Worm (Caenorhabditis elegans): ENCODE data around the gene K07E3.2.
"Not testable (repeated sequence)": the region's sequence is repeated elsewhere in the genome, so short reads cannot be mapped to it uniquely, and the experiment has no call there.

K07E3.2 gene

ce11 chrX:8152560-8153043 lies 48.5 kb downstream of the K07E3.2 start:
- TF ChIP-seq bed-1 (GFP tag; IDR thresholded peaks at IDR 0.05) (0 out of 2 replicates have a peak, but pooled peaks have one; percentile 24), D2030.7 (GFP tag; IDR thresholded peaks at IDR 0.05) (peak; percentile 84), athp-1 (tag; optimal IDR thresholded peaks at IDR 0.05) (peak; percentile 6), rpc-1 (optimal IDR thresholded peaks at IDR 0.05) (peak; percentile 54), rpc-1 (tag; optimal IDR thresholded peaks at IDR 0.05) (peak; percentile 83), B0261.1 (tag; optimal IDR thresholded peaks at IDR 0.05) (peak; percentile 86), pbrm-1 (GFP tag; IDR thresholded peaks at IDR 0.05) (peak; percentile 56), madf-6 (GFP tag; IDR thresholded peaks at IDR 0.05) (peak; percentile 18; the same call in 1 of the 2 replicates), ekl-4 (GFP tag; IDR thresholded peaks at IDR 0.05) (0 out of 2 replicates have a peak, but pooled peaks have one; percentile 9), mxl-1 (tag; optimal IDR thresholded peaks at IDR 0.05) (peak; percentile 16), cebp-2 (GFP tag; IDR thresholded peaks at IDR 0.05) (peak; percentile 26; the same call in 1 of the 2 replicates), hmg-1.2 (GFP tag; IDR thresholded peaks at IDR 0.05) (peak; percentile 48), repo-1 (tag; optimal IDR thresholded peaks at IDR 0.05) (peak; percentile 33), snpc-4 (tag; optimal IDR thresholded peaks at IDR 0.05) (peak in 2 of 4 experiments; percentile 4 to 54), mes-4 (tag; optimal IDR thresholded peaks at IDR 0.05) (peak; percentile 33), let-607 (tag; optimal IDR thresholded peaks at IDR 0.05) (peak in 1 of 2 experiments; percentile 1), rec-8 (tag; optimal IDR thresholded peaks at IDR 0.05) (peak; percentile 12 to 13), tbp1 (GFP tag; optimal IDR thresholded peaks at IDR 0.05) (peak; percentile 83), die-1 (tag; optimal IDR thresholded peaks at IDR 0.05) (peak; percentile 43), somi-1 (GFP tag; optimal IDR thresholded peaks at IDR 0.05) (peak; percentile 6), lin-26 (GFP tag; IDR thresholded peaks at IDR 0.05) (peak; percentile 84), rcor-1 (GFP tag; IDR thresholded peaks at IDR 0.05) (0 out of 2 replicates have a peak, but pooled peaks have one; percentile 22), ztf-18 (tag; optimal IDR thresholded peaks at IDR 0.05) (peak; percentile 34), ceh-58 (GFP tag; IDR thresholded peaks at IDR 0.05) (0 out of 2 replicates have a peak, but pooled peaks have one; percentile 64), dox-1 (GFP tag; IDR thresholded peaks at IDR 0.05) (peak; percentile 59)
- not testable (repeated sequence) for TF ChIP-seq snpc-4 (GFP tag; optimal IDR thresholded peaks at IDR 0.05)

ce11 chrX:8154374-8154836 lies 50.3 kb downstream of the K07E3.2 start:
- TF ChIP-seq madf-10 (tag; optimal IDR thresholded peaks at IDR 0.05) (peak; percentile 25), lin-35 (GFP tag; optimal IDR thresholded peaks at IDR 0.05) (peak in 1 of 3 experiments; percentile 14), die-1 (tag; optimal IDR thresholded peaks at IDR 0.05) (peak; percentile 85), nhr-80 (tag; optimal IDR thresholded peaks at IDR 0.05) (peak; percentile 12), D2030.7 (GFP tag; IDR thresholded peaks at IDR 0.05) (peak; percentile 59), ztf-18 (tag; optimal IDR thresholded peaks at IDR 0.05) (peak; percentile 61), aptf-3 (GFP tag; IDR thresholded peaks at IDR 0.05) (0 out of 2 replicates have a peak, but pooled peaks have one; percentile 32), ztf-26 (tag; optimal IDR thresholded peaks at IDR 0.05) (peak; percentile 38), snpc-4 (GFP tag; optimal IDR thresholded peaks at IDR 0.05) (peak; percentile 43), snpc-4 (tag; optimal IDR thresholded peaks at IDR 0.05) (peak in 3 of 4 experiments; percentile 3 to 53 (median 14)), nhr-27 (tag; optimal IDR thresholded peaks at IDR 0.05) (peak; percentile 15), B0261.1 (tag; optimal IDR thresholded peaks at IDR 0.05) (peak; percentile 84), rec-8 (tag; optimal IDR thresholded peaks at IDR 0.05) (peak in 1 of 2 experiments; percentile 62), T07F8.4 (tag; optimal IDR thresholded peaks at IDR 0.05) (peak; percentile 2), tbp1 (GFP tag; optimal IDR thresholded peaks at IDR 0.05) (peak; percentile 86), lin-40 (tag; optimal IDR thresholded peaks at IDR 0.05) (peak; percentile 22), ztf-22 (GFP tag; optimal IDR thresholded peaks at IDR 0.05) (peak; percentile 47), ZK185.1 (tag; optimal IDR thresholded peaks at IDR 0.05; ENCODE audit: poor library complexity, severe bottlenecking) (peak; percentile 52), lin-26 (GFP tag; IDR thresholded peaks at IDR 0.05) (peak; percentile 73; the same call in 1 of the 2 replicates), nhr-90 (tag; optimal IDR thresholded peaks at IDR 0.05) (peak; percentile 58), F23B12.7 (tag; optimal IDR thresholded peaks at IDR 0.05; ENCODE audit: insufficient read depth) (peak; percentile 55), atf-7 (tag; optimal IDR thresholded peaks at IDR 0.05) (peak; percentile 6), sptf-2 (GFP tag; optimal IDR thresholded peaks at IDR 0.05) (peak; percentile 20), rpc-1 (optimal IDR thresholded peaks at IDR 0.05) (peak; percentile 88), rpc-1 (tag; optimal IDR thresholded peaks at IDR 0.05) (peak; percentile 90), him-1 (tag; optimal IDR thresholded peaks at IDR 0.05) (peak; percentile 54), cebp-1 (tag; optimal IDR thresholded peaks at IDR 0.05) (peak; percentile 39), ama-1 (GFP tag; optimal IDR thresholded peaks at IDR 0.05) (peak in 1 of 2 experiments; percentile 23), F52B5.7 (tag; optimal IDR thresholded peaks at IDR 0.05) (peak; percentile 41)
- TF ChIP-seq cebp-1 (GFP tag; IDR thresholded peaks at IDR 0.05); ama-1 (optimal IDR thresholded peaks at IDR 0.05): not testable (repeated sequence)
